Worm (Caenorhabditis elegans) whole organism, young adult: ENCODE results near the gene nlp-23.
A peak's percentile ranks its signal among the peaks of the same experiment; 100 is the strongest.

Source experiments
- B0019.2 ChIP-seq: fragments of 200-800 bp; sonication (Bioruptor generic); conservative IDR thresholded peaks from 2 replicates; pipeline ENCODE4 v1.3.6; 2022; ENCODE audit warnings: missing genetic modification reagents, missing genetic modification characterization, missing compliant biosample characterization
- B0035.1 ChIP-seq: sonication (generic microtip); optimal IDR thresholded peaks from 2 replicates; lab custom pipeline; 2016; ENCODE audit warnings: missing genetic modification characterization, mild to moderate bottlenecking, missing compliant biosample characterization, missing genotype, missing genetic modification reagents
- B0261.1 ChIP-seq: sonication (generic microtip); optimal IDR thresholded peaks from 2 replicates; lab custom pipeline; 2016; ENCODE audit warnings: mild to moderate bottlenecking, missing genetic modification characterization, moderate library complexity, missing compliant biosample characterization
- C06A6.2 ChIP-seq: fragments of 200-800 bp; sonication (Bioruptor generic); conservative IDR thresholded peaks from 2 replicates; pipeline ENCODE4 v1.3.6; 2022; ENCODE audit warnings: missing genetic modification characterization, missing compliant biosample characterization
- D2030.7 ChIP-seq: fragments of 200-800 bp; sonication (Bioruptor generic); IDR thresholded peaks from 2 replicates; pipeline ENCODE4 v1.3.6; 2022; ENCODE audit warnings: missing genetic modification reagents, missing genetic modification characterization, missing compliant biosample characterization
- F39B2.1 ChIP-seq: fragments of 200-800 bp; sonication (Bioruptor generic); IDR thresholded peaks from 2 replicates; pipeline ENCODE4 v1.3.6; 2022; ENCODE audit warnings: missing genetic modification reagents, missing genetic modification characterization, missing compliant biosample characterization
- F49E8.2 ChIP-seq: sonication (generic microtip); optimal IDR thresholded peaks from 3 replicates; lab custom pipeline; 2017; ENCODE audit warnings: missing genetic modification characterization, mild to moderate bottlenecking, missing compliant biosample characterization, antibody characterized with exemption, moderate library complexity; ENCODE audit not compliant: insufficient read depth
- K12H6.12 ChIP-seq: fragments of 200-800 bp; sonication (Bioruptor generic); optimal IDR thresholded peaks from 2 replicates; lab custom pipeline; 2018; ENCODE audit warnings: mild to moderate bottlenecking, missing genetic modification characterization, missing compliant biosample characterization
- Y53F4B.3 ChIP-seq: fragments of 200-800 bp; sonication (Bioruptor generic); IDR thresholded peaks from 2 replicates; pipeline ENCODE4 v1.3.6; 2022; ENCODE audit warnings: missing genetic modification reagents, missing genetic modification characterization, missing compliant biosample characterization
- aptf-2 ChIP-seq: fragments of 200-800 bp; sonication (Bioruptor generic); conservative IDR thresholded peaks from 2 replicates; pipeline ENCODE4 v1.3.6; 2022; ENCODE audit warnings: missing genetic modification reagents, missing genetic modification characterization, missing compliant biosample characterization
- attf-3 ChIP-seq: fragments of 200-800 bp; sonication (Bioruptor generic); conservative IDR thresholded peaks from 2 replicates; pipeline ENCODE4 v1.3.6; 2022; ENCODE audit warnings: missing genetic modification reagents, missing genetic modification characterization, missing compliant biosample characterization
- bed-2 ChIP-seq: fragments of 200-800 bp; sonication (Bioruptor generic); IDR thresholded peaks from 2 replicates; pipeline ENCODE4 v1.3.6; 2022; ENCODE audit warnings: missing genetic modification reagents, missing genetic modification characterization, missing compliant biosample characterization
- ceh-27 ChIP-seq: fragments of 200-800 bp; sonication (Bioruptor generic); optimal IDR thresholded peaks from 2 replicates; lab custom pipeline; 2018; ENCODE audit warnings: mild to moderate bottlenecking, missing genetic modification characterization, moderate library complexity, missing compliant biosample characterization
- ceh-79 ChIP-seq: sonication (generic microtip); optimal IDR thresholded peaks from 2 replicates; lab custom pipeline; 2017; ENCODE audit warnings: mild to moderate bottlenecking, missing genetic modification characterization, missing compliant biosample characterization
- dox-1 ChIP-seq: fragments of 200-800 bp; sonication (Bioruptor generic); IDR thresholded peaks from 2 replicates; pipeline ENCODE4 v1.3.6; 2022; ENCODE audit warnings: missing genetic modification reagents, missing genetic modification characterization, missing compliant biosample characterization
- dpl-1 ChIP-seq: fragments of 150-350 bp; optimal IDR thresholded peaks from 2 replicates; lab custom pipeline; 2014; ENCODE audit warnings: missing biosample characterization, missing genetic modification reagents, missing genetic modification characterization
- egl-44 ChIP-seq: fragments of 200-800 bp; sonication (Bioruptor generic); IDR thresholded peaks from 2 replicates; pipeline ENCODE4 v1.3.6; 2022; ENCODE audit warnings: missing genetic modification reagents, missing genetic modification characterization, missing compliant biosample characterization
- egrh-3 ChIP-seq: fragments of 200-800 bp; sonication (Bioruptor generic); IDR thresholded peaks from 2 replicates; pipeline ENCODE4 v1.3.6; 2022; ENCODE audit warnings: missing genetic modification reagents, missing genetic modification characterization, missing compliant biosample characterization
- fkh-3 ChIP-seq: sonication (generic microtip); optimal IDR thresholded peaks from 2 replicates; lab custom pipeline; 2016; ENCODE audit warnings: mild to moderate bottlenecking, missing genetic modification characterization, missing compliant biosample characterization
- hlh-12 ChIP-seq: sonication (generic microtip); optimal IDR thresholded peaks from 2 replicates; lab custom pipeline; 2016; ENCODE audit warnings: missing genetic modification characterization, missing compliant biosample characterization
- hmg-1.2 ChIP-seq: fragments of 200-800 bp; sonication (Bioruptor generic); IDR thresholded peaks from 2 replicates; pipeline ENCODE4 v1.3.6; 2022; ENCODE audit warnings: missing genetic modification reagents, missing genetic modification characterization, missing compliant biosample characterization
- hsf-1 ChIP-seq: fragments of 200-800 bp; sonication (Bioruptor generic); IDR thresholded peaks from 2 replicates; pipeline ENCODE4 v1.3.6; 2022; ENCODE audit warnings: missing genetic modification reagents, missing genetic modification characterization, missing compliant biosample characterization
- lag-1 ChIP-seq: fragments of 200-800 bp; sonication (Bioruptor generic); IDR thresholded peaks from 2 replicates; pipeline ENCODE4 v1.3.6; 2022; ENCODE audit warnings: missing genetic modification reagents, missing genetic modification characterization, missing compliant biosample characterization
- let-607 ChIP-seq, 2 experiments: fragments of 200-800 bp in 1 of 2; sonication (Bioruptor generic) in 1 of 2; sonication (generic microtip) in 1 of 2; optimal IDR thresholded peaks; 2 replicates each; lab custom pipeline; 2016 to 2018; ENCODE audit warnings: mild to moderate bottlenecking in 2 of 2, missing compliant biosample characterization in 2 of 2, missing genetic modification characterization in 2 of 2, moderate library complexity in 2 of 2, missing genotype in 1 of 2
- lin-26 ChIP-seq: fragments of 200-800 bp; sonication (Bioruptor generic); IDR thresholded peaks from 2 replicates; pipeline ENCODE4 v1.3.6; 2022; ENCODE audit warnings: missing genetic modification reagents, missing genetic modification characterization, missing compliant biosample characterization
- lin-54 ChIP-seq: fragments of 200-800 bp; sonication (Bioruptor generic); optimal IDR thresholded peaks from 2 replicates; lab custom pipeline; 2018; ENCODE audit warnings: mild to moderate bottlenecking, missing genetic modification characterization, missing compliant biosample characterization
- lsl-1 ChIP-seq: fragments of 200-800 bp; sonication (Bioruptor generic); optimal IDR thresholded peaks from 2 replicates; lab custom pipeline; 2018; ENCODE audit warnings: mild to moderate bottlenecking, missing genetic modification characterization, moderate library complexity, missing compliant biosample characterization
- madf-3 ChIP-seq: fragments of 200-800 bp; sonication (Bioruptor generic); IDR thresholded peaks from 2 replicates; pipeline ENCODE4 v1.3.6; 2022; ENCODE audit warnings: missing genetic modification reagents, missing genetic modification characterization, missing compliant biosample characterization
- mes-4 ChIP-seq: sonication (generic microtip); optimal IDR thresholded peaks from 2 replicates; lab custom pipeline; 2016; ENCODE audit warnings: missing genotype, missing genetic modification characterization, missing compliant biosample characterization
- nhr-179 ChIP-seq: sonication (generic microtip); optimal IDR thresholded peaks from 2 replicates; lab custom pipeline; 2016; ENCODE audit warnings: mild to moderate bottlenecking, missing genetic modification characterization, missing compliant biosample characterization
- nhr-80 ChIP-seq: sonication (generic microtip); optimal IDR thresholded peaks from 2 replicates; lab custom pipeline; 2016; ENCODE audit warnings: missing genetic modification characterization, missing compliant biosample characterization
- rec-8 ChIP-seq, 2 experiments: sonication (generic microtip); optimal IDR thresholded peaks; 2 replicates each; lab custom pipeline; 2016; ENCODE audit warnings: mild to moderate bottlenecking in 2 of 2, missing genetic modification characterization in 2 of 2, missing genetic modification reagents in 2 of 2, missing genotype in 2 of 2, missing biosample characterization in 1 of 2, missing compliant biosample characterization in 1 of 2, moderate library complexity in 1 of 2
- rpc-1 ChIP-seq, 2 experiments: fragments of 150-350 bp in 1 of 2; sonication (generic microtip) in 1 of 2; optimal IDR thresholded peaks; 2 replicates each; lab custom pipeline; 2014 to 2018; ENCODE audit warnings: missing biosample characterization in 1 of 2, missing genetic modification characterization in 1 of 2, missing genetic modification reagents in 1 of 2, missing genotype in 1 of 2
- sdz-38 ChIP-seq: sonication (generic microtip); optimal IDR thresholded peaks from 2 replicates; lab custom pipeline; 2016; ENCODE audit warnings: missing genotype, missing genetic modification characterization, missing compliant biosample characterization
- snpc-3.4 ChIP-seq: sonication (generic microtip); optimal IDR thresholded peaks from 2 replicates; lab custom pipeline; 2017; ENCODE audit warnings: missing genetic modification characterization, mild to moderate bottlenecking, missing compliant biosample characterization, antibody characterized with exemption, moderate library complexity, missing genotype, missing genetic modification reagents
- tbp1 ChIP-seq: fragments of 200-800 bp; sonication (Bioruptor generic); optimal IDR thresholded peaks from 2 replicates; lab custom pipeline; 2018; ENCODE audit warnings: mild to moderate bottlenecking, missing genetic modification characterization, missing compliant biosample characterization
- tbx-9 ChIP-seq: sonication (generic microtip); optimal IDR thresholded peaks from 2 replicates; lab custom pipeline; 2016; ENCODE audit warnings: borderline replicate concordance, missing genetic modification characterization, inconsistent platforms, missing compliant biosample characterization
- unc-62 ChIP-seq: fragments of 150-350 bp; optimal IDR thresholded peaks from 2 replicates; lab custom pipeline; 2014; ENCODE audit warnings: missing biosample characterization, missing genetic modification reagents, missing genetic modification characterization
- zim-3 ChIP-seq: sonication (generic microtip); optimal IDR thresholded peaks from 2 replicates; lab custom pipeline; 2017; ENCODE audit warnings: mild to moderate bottlenecking, missing genetic modification characterization, moderate library complexity, missing compliant biosample characterization
- ztf-22 ChIP-seq: fragments of 200-800 bp; sonication (Bioruptor generic); optimal IDR thresholded peaks from 2 replicates; lab custom pipeline; 2018; ENCODE audit warnings: mild to moderate bottlenecking, missing genetic modification characterization, moderate library complexity, missing compliant biosample characterization
- ztf-26 ChIP-seq: sonication (generic microtip); optimal IDR thresholded peaks from 2 replicates; lab custom pipeline; 2017; ENCODE audit warnings: missing genetic modification characterization, missing compliant biosample characterization
- ztf-3 ChIP-seq: fragments of 200-800 bp; sonication (Bioruptor generic); optimal IDR thresholded peaks from 2 replicates; lab custom pipeline; 2018; ENCODE audit warnings: mild to moderate bottlenecking, missing genetic modification characterization, missing compliant biosample characterization

Gene nlp-23

DNA sequence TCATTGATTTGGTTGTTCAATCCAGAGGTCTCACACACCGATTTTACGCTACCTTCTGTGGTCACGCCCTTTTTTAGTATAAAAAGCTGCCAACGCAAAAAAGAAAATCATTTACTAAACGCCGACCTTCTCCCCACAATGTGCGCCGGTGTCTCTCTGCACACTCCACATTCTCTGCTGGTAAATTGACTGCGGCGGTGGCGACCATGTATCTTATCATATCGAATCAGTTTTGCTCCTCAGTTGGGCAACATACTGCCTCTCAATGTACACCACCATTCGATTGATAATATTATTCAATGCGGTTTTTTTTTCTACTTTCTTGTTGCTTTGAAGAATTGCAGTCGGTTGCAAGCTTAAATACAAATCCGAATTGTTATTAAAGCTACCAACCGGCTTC is 29.4 kb upstream of the nlp-23 start (continued):
- TF ChIP-seq madf-3 (GFP tag; lab: Robert Waterston, UW) (no peak), ceh-79 (tag; lab: Kevin White, UChicago) (no peak), C06A6.2 (GFP tag; lab: Robert Waterston, UW) (no peak), lin-26 (GFP tag; lab: Robert Waterston, UW) (no peak), ztf-22 (GFP tag; lab: Kevin White, UChicago) (no peak), lsl-1 (GFP tag; lab: Kevin White, UChicago) (no peak), B0261.1 (tag; lab: Kevin White, UChicago) (no peak), dox-1 (GFP tag; lab: Robert Waterston, UW) (peak; percentile 69), hsf-1 (GFP tag; lab: Robert Waterston, UW) (no peak), lin-54 (GFP tag; lab: Kevin White, UChicago) (no peak), egrh-3 (GFP tag; lab: Robert Waterston, UW) (no peak), tbp1 (GFP tag; lab: Kevin White, UChicago) (peak; percentile 22), rec-8 (tag; optimal IDR thresholded peaks at IDR 0.05; lab: Kevin White, UChicago) (no peak), sdz-38 (tag; lab: Kevin White, UChicago) (no peak), nhr-179 (tag; lab: Kevin White, UChicago) (no peak), let-607 (tag; optimal IDR thresholded peaks at IDR 0.05; lab: Kevin White, UChicago) (peak in 1 of 2 experiments; percentile 42), unc-62 (no peak)

DNA sequence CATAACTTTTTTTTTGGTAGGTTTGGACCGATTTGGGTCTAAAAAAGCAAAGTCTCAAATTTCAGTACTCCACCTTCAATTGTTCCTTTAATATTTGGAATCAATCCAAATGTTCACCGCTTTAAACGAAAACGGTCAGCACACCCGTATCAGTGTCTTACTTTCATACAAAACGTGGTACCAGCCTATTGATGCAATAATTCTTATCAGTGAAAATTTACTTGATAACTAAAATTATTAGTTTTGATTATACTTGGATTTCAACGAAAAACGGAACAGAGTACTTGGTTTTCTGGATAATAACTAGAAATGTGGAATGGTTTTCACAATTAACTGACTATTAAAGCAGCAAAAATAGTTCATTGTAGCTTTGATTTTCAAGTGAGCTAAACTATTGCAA is 27.9 kb upstream of the nlp-23 start:
- TF ChIP-seq Y53F4B.3 (GFP tag; lab: Robert Waterston, UW) (no peak), nhr-80 (tag; lab: Kevin White, UChicago) (peak; percentile 68), F49E8.2 (tag; lab: Kevin White, UChicago) (no peak)

ce11 chrX:2369073-2369472 is 26.3 kb upstream of the nlp-23 start:
- TF ChIP-seq lag-1 (GFP tag; lab: Robert Waterston, UW) (no peak), mes-4 (no peak), ztf-3 (no peak), F49E8.2 (tag; lab: Kevin White, UChicago) (no peak), egrh-3 (GFP tag; lab: Robert Waterston, UW) (no peak), tbx-9 (tag; lab: Kevin White, UChicago) (no peak), C06A6.2 (GFP tag; lab: Robert Waterston, UW) (no peak), F39B2.1 (GFP tag; lab: Robert Waterston, UW) (no peak), K12H6.12 (tag; lab: Kevin White, UChicago) (no peak), B0019.2 (GFP tag; lab: Robert Waterston, UW) (no peak), rpc-1 (optimal IDR thresholded peaks at IDR 0.05; lab: Kevin White, UChicago) (no peak), rpc-1 (tag; optimal IDR thresholded peaks at IDR 0.05; lab: Kevin White, UChicago) (no peak), hlh-12 (tag; lab: Kevin White, UChicago) (no peak), D2030.7 (GFP tag; lab: Robert Waterston, UW) (no peak), zim-3 (tag; lab: Kevin White, UChicago) (no peak)

ce11 chrX:2368042-2368814 is 25.5 kb upstream of the nlp-23 start:
- TF ChIP-seq egl-44, result no peak
- TF ChIP-seq B0035.1 (tag; lab: Kevin White, UChicago), result no peak
- no peak for TF ChIP-seq zim-3 (tag; lab: Kevin White, UChicago)
- no peak for TF ChIP-seq fkh-3 (tag; lab: Kevin White, UChicago)
- peak; percentile 32 for TF ChIP-seq ztf-26
- peak; percentile 27 for TF ChIP-seq ztf-3
- no peak for TF ChIP-seq attf-3
- TF ChIP-seq dox-1 (GFP tag; lab: Robert Waterston, UW), result peak; percentile 39; the same call in 1 of the 2 replicates
- no peak for TF ChIP-seq snpc-3.4 (tag; lab: Kevin White, UChicago)
- peak; percentile 63 for TF ChIP-seq hmg-1.2
- TF ChIP-seq dpl-1, result no peak
- peak; percentile 66 for TF ChIP-seq aptf-2 (GFP tag; lab: Robert Waterston, UW)
- peak; percentile 45 for TF ChIP-seq ceh-27 (GFP tag; lab: Kevin White, UChicago)
- no peak for TF ChIP-seq bed-2
